Fruit fly (Drosophila melanogaster) whole organism, embryonic: ENCODE results near the gene CRAT.

Source experiments
- Abd-B ChIP-seq: fragments of 200-800 bp; sonication (Bioruptor generic); optimal IDR thresholded peaks from 2 replicates; lab custom pipeline; 2018; ENCODE audit warnings: missing biosample characterization, mild to moderate bottlenecking, missing genetic modification characterization, moderate library complexity
- Bdp1 ChIP-seq: fragments of 200-800 bp; sonication (Bioruptor generic); optimal IDR thresholded peaks from 3 replicates; lab custom pipeline; 2016; ENCODE audit warnings: missing biosample characterization, missing genetic modification characterization
- CG10959 ChIP-seq: fragments of 200-800 bp; sonication (Bioruptor generic); IDR thresholded peaks from 2 replicates; pipeline ENCODE4 v1.3.6; 2022; ENCODE audit warnings: missing biosample characterization, missing genetic modification characterization
- CG11247 ChIP-seq: fragments of 200-800 bp; sonication (Bioruptor generic); IDR thresholded peaks from 2 replicates; pipeline ENCODE4 v1.3.6; 2022; ENCODE audit warnings: missing biosample characterization, missing genetic modification characterization
- CG1647 ChIP-seq: fragments of 200-800 bp; sonication (Bioruptor generic); optimal IDR thresholded peaks from 3 replicates; lab custom pipeline; 2016; ENCODE audit warnings: missing biosample characterization, missing genetic modification characterization
- CG16779 ChIP-seq: fragments of 200-800 bp; sonication (Bioruptor generic); IDR thresholded peaks from 2 replicates; pipeline ENCODE4 v1.3.6; 2022; ENCODE audit warnings: missing biosample characterization, missing genetic modification characterization
- CG16813 ChIP-seq: fragments of 200-800 bp; sonication (Bioruptor generic); IDR thresholded peaks from 3 replicates; pipeline ENCODE4 v1.3.6; 2022; ENCODE audit warnings: missing biosample characterization, missing genetic modification characterization; ENCODE audit not compliant: partially characterized antibody
- CG16863 ChIP-seq: fragments of 200-800 bp; sonication (Bioruptor generic); optimal IDR thresholded peaks from 3 replicates; lab custom pipeline; 2016; ENCODE audit warnings: missing biosample characterization, missing genetic modification characterization
- CG17328 ChIP-seq: fragments of 200-800 bp; sonication (Bioruptor generic); IDR thresholded peaks from 2 replicates; pipeline ENCODE4 v1.3.6; 2022; ENCODE audit warnings: missing biosample characterization, missing genetic modification characterization
- CG17912 ChIP-seq: fragments of 200-800 bp; sonication (Bioruptor generic); optimal IDR thresholded peaks from 2 replicates; lab custom pipeline; 2018; ENCODE audit warnings: missing biosample characterization, mild to moderate bottlenecking, missing genetic modification characterization
- CG1832 ChIP-seq: fragments of 200-800 bp; sonication (Bioruptor generic); optimal IDR thresholded peaks from 2 replicates; lab custom pipeline; 2017; ENCODE audit warnings: missing biosample characterization, mild to moderate bottlenecking, missing genetic modification characterization, inconsistent platforms
- CG2678 ChIP-seq: fragments of 200-800 bp; sonication (Bioruptor generic); optimal IDR thresholded peaks from 3 replicates; lab custom pipeline; 2019; ENCODE audit warnings: missing biosample characterization, mild to moderate bottlenecking, missing genetic modification characterization, moderate library complexity
- CG2875 ChIP-seq: fragments of 200-800 bp; sonication (Bioruptor generic); optimal IDR thresholded peaks from 2 replicates; lab custom pipeline; 2017; ENCODE audit warnings: missing biosample characterization, mild to moderate bottlenecking, missing genetic modification characterization, missing genetic modification reagents
- CG3281 ChIP-seq: fragments of 200-800 bp; sonication (Bioruptor generic); optimal IDR thresholded peaks from 3 replicates; lab custom pipeline; 2017; ENCODE audit warnings: missing biosample characterization, mild to moderate bottlenecking, missing genetic modification characterization
- CG3838 ChIP-seq: fragments of 200-800 bp; sonication (Bioruptor generic); optimal IDR thresholded peaks from 3 replicates; lab custom pipeline; 2016; ENCODE audit warnings: missing biosample characterization, missing genetic modification characterization
- CG4328 ChIP-seq: fragments of 200-800 bp; sonication (Bioruptor generic); optimal IDR thresholded peaks from 3 replicates; lab custom pipeline; 2017; ENCODE audit warnings: missing biosample characterization, missing genetic modification reagents, missing genetic modification characterization
- CG6765 ChIP-seq: fragments of 200-800 bp; sonication (Bioruptor generic); optimal IDR thresholded peaks from 3 replicates; lab custom pipeline; 2017; ENCODE audit warnings: missing biosample characterization, mild to moderate bottlenecking, missing genetic modification characterization
- CG7963 ChIP-seq: fragments of 200-800 bp; sonication (Bioruptor generic); IDR thresholded peaks from 3 replicates; pipeline ENCODE4 v1.3.6; 2022; ENCODE audit warnings: missing biosample characterization, missing genetic modification characterization; ENCODE audit not compliant: partially characterized antibody
- CG9876 ChIP-seq: fragments of 200-800 bp; sonication (Bioruptor generic); optimal IDR thresholded peaks from 2 replicates; lab custom pipeline; 2016; ENCODE audit warnings: missing biosample characterization, missing genetic modification characterization
- CrebB ChIP-seq: fragments of 200-800 bp; sonication (Bioruptor generic); optimal IDR thresholded peaks from 3 replicates; lab custom pipeline; 2018; ENCODE audit warnings: missing biosample characterization, mild to moderate bottlenecking, missing genetic modification characterization
- D19A ChIP-seq: fragments of 200-800 bp; optimal IDR thresholded peaks from 3 replicates; lab custom pipeline; 2019; ENCODE audit warnings: missing biosample characterization, mild to moderate bottlenecking, missing genetic modification characterization, moderate library complexity
- HLH3B ChIP-seq: fragments of 200-800 bp; sonication (Bioruptor generic); IDR thresholded peaks from 2 replicates; pipeline ENCODE4 v1.3.6; 2022; ENCODE audit warnings: missing biosample characterization, missing genetic modification characterization
- MBD-R2 ChIP-seq: fragments of 200-800 bp; sonication (Bioruptor generic); IDR thresholded peaks from 2 replicates; pipeline ENCODE4 v1.3.6; 2022; ENCODE audit warnings: missing biosample characterization, missing genetic modification characterization
- NfI ChIP-seq: fragments of 200-800 bp; sonication (Bioruptor generic); optimal IDR thresholded peaks from 3 replicates; lab custom pipeline; 2018; ENCODE audit warnings: missing biosample characterization, mild to moderate bottlenecking, missing genetic modification characterization, moderate library complexity
- Oaz ChIP-seq: fragments of 200-800 bp; sonication (Bioruptor generic); IDR thresholded peaks from 2 replicates; pipeline ENCODE4 v1.3.6; 2022; ENCODE audit warnings: missing biosample characterization, missing genetic modification characterization
- Poxn ChIP-seq: fragments of 200-800 bp; sonication (Bioruptor generic); IDR thresholded peaks from 2 replicates; pipeline ENCODE4 v1.3.6; 2022; ENCODE audit warnings: missing biosample characterization, missing genetic modification characterization
- Ravus ChIP-seq: fragments of 200-800 bp; sonication (Bioruptor generic); IDR thresholded peaks from 2 replicates; pipeline ENCODE4 v1.3.6; 2022; ENCODE audit warnings: missing biosample characterization, missing genetic modification characterization
- Rfx ChIP-seq: fragments of 200-800 bp; sonication (Bioruptor generic); IDR thresholded peaks from 2 replicates; pipeline ENCODE4 v1.3.6; 2022; ENCODE audit warnings: missing biosample characterization, missing genetic modification characterization
- Spps ChIP-seq: fragments of 200-800 bp; sonication (Bioruptor generic); optimal IDR thresholded peaks from 2 replicates; lab custom pipeline; 2018; ENCODE audit warnings: missing biosample characterization, mild to moderate bottlenecking, missing genetic modification characterization
- Trl ChIP-seq, 3 experiments: fragments of >200 bp in 2 of 3; fragments of 200-800 bp in 1 of 3; sonication (Bioruptor generic) in 1 of 3; optimal IDR thresholded peaks; 2 replicates in 1 of 3; 3 replicates in 2 of 3; lab custom pipeline; 2016 to 2017; ENCODE audit warnings: missing biosample characterization in 1 of 3, missing genetic modification characterization in 1 of 3
- dm ChIP-seq: fragments of 200-800 bp; sonication (Bioruptor generic); optimal IDR thresholded peaks from 3 replicates; lab custom pipeline; 2016; ENCODE audit warnings: missing biosample characterization, missing genetic modification characterization
- gfzf ChIP-seq: fragments of 200-800 bp; sonication (Bioruptor generic); optimal IDR thresholded peaks from 2 replicates; lab custom pipeline; 2016; ENCODE audit warnings: missing biosample characterization, mild to moderate bottlenecking, missing genetic modification characterization, moderate library complexity
- gro ChIP-seq: fragments of 200-800 bp; sonication (Bioruptor generic); optimal IDR thresholded peaks from 2 replicates; lab custom pipeline; 2016; ENCODE audit warnings: missing biosample characterization, missing genetic modification characterization
- gsb ChIP-seq: fragments of 200-800 bp; sonication (Bioruptor generic); IDR thresholded peaks from 2 replicates; pipeline ENCODE4 v1.3.6; 2022; ENCODE audit warnings: missing biosample characterization, missing genetic modification characterization
- gt ChIP-seq: fragments of 200-800 bp; sonication (Bioruptor generic); IDR thresholded peaks from 2 replicates; pipeline ENCODE4 v1.3.6; 2022; ENCODE audit warnings: missing biosample characterization, missing genetic modification characterization
- hkb ChIP-seq, 2 experiments: fragments of 200-800 bp in 1 of 2; fragments of >200 bp in 1 of 2; sonication (Bioruptor generic) in 1 of 2; IDR thresholded peaks in 1 of 2; optimal IDR thresholded peaks in 1 of 2; 2 replicates each; pipeline versions ENCODE4 v1.3.6 to Lab custom; 2017 to 2022; ENCODE audit warnings: missing biosample characterization in 1 of 2, missing genetic modification characterization in 1 of 2
- jing ChIP-seq: fragments of 200-800 bp; sonication (Bioruptor generic); optimal IDR thresholded peaks from 2 replicates; lab custom pipeline; 2018; ENCODE audit warnings: missing biosample characterization, mild to moderate bottlenecking, missing genetic modification characterization
- lov ChIP-seq, 2 experiments: fragments of 200-800 bp in 1 of 2; fragments of >200 bp in 1 of 2; sonication (Bioruptor generic) in 1 of 2; IDR thresholded peaks in 1 of 2; optimal IDR thresholded peaks in 1 of 2; 2 replicates in 1 of 2; 3 replicates in 1 of 2; pipeline versions ENCODE4 v1.3.6 to Lab custom; 2017 to 2022; ENCODE audit warnings: missing biosample characterization in 1 of 2, missing genetic modification characterization in 1 of 2
- mirr ChIP-seq: fragments of 200-800 bp; sonication (Bioruptor generic); optimal IDR thresholded peaks from 3 replicates; lab custom pipeline; 2018; ENCODE audit warnings: missing biosample characterization, mild to moderate bottlenecking, missing genetic modification characterization
- org-1 ChIP-seq: fragments of 200-800 bp; sonication (Bioruptor generic); optimal IDR thresholded peaks from 2 replicates; lab custom pipeline; 2017; ENCODE audit warnings: missing biosample characterization, missing genetic modification characterization
- pb ChIP-seq: fragments of 200-800 bp; sonication (Bioruptor generic); optimal IDR thresholded peaks from 3 replicates; lab custom pipeline; 2016; ENCODE audit warnings: missing biosample characterization, missing genetic modification characterization
- peb ChIP-seq: fragments of 200-800 bp; sonication (Bioruptor generic); IDR thresholded peaks from 2 replicates; pipeline ENCODE4 v1.3.6; 2022; ENCODE audit warnings: missing biosample characterization, missing genetic modification characterization
- run ChIP-seq: fragments of 200-800 bp; sonication (Bioruptor generic); optimal IDR thresholded peaks from 3 replicates; lab custom pipeline; 2018; ENCODE audit warnings: missing biosample characterization, mild to moderate bottlenecking, missing genetic modification characterization
- sima ChIP-seq: fragments of 200-800 bp; sonication (Bioruptor generic); optimal IDR thresholded peaks from 2 replicates; lab custom pipeline; 2016; ENCODE audit warnings: missing biosample characterization, missing genetic modification characterization
- slbo ChIP-seq: fragments of 200-800 bp; sonication (Bioruptor generic); IDR thresholded peaks from 2 replicates; pipeline ENCODE4 v1.3.6; 2022; ENCODE audit warnings: missing biosample characterization, missing genetic modification characterization
- slp2 ChIP-seq: fragments of 200-800 bp; sonication (Bioruptor generic); optimal IDR thresholded peaks from 2 replicates; lab custom pipeline; 2016; ENCODE audit warnings: missing biosample characterization, missing genetic modification characterization
- unc-4 ChIP-seq: fragments of 200-800 bp; sonication (Bioruptor generic); IDR thresholded peaks from 2 replicates; pipeline ENCODE4 v1.3.6; 2022; ENCODE audit warnings: missing biosample characterization, missing genetic modification characterization; ENCODE audit not compliant: partially characterized antibody
- z ChIP-seq: fragments of 200-800 bp; sonication (Bioruptor generic); IDR thresholded peaks from 3 replicates; pipeline ENCODE4 v1.3.6; 2022; ENCODE audit warnings: missing biosample characterization, missing genetic modification characterization
- zen ChIP-seq: fragments of 200-800 bp; sonication (Bioruptor generic); optimal IDR thresholded peaks from 3 replicates; lab custom pipeline; 2018; ENCODE audit warnings: missing biosample characterization, mild to moderate bottlenecking, missing genetic modification characterization, moderate library complexity
- zf30C ChIP-seq: fragments of 200-800 bp; sonication (Bioruptor generic); optimal IDR thresholded peaks from 3 replicates; lab custom pipeline; 2018; ENCODE audit warnings: missing biosample characterization, mild to moderate bottlenecking, missing genetic modification characterization

Gene CRAT

dm6 chr3R:6404174-6404573, 28.3 kb upstream of the CRAT start (continued):
- TF ChIP-seq CG7963 (GFP tag; lab: Robert Waterston, UW) (no peak), unc-4 (GFP tag; lab: Robert Waterston, UW) (no peak), zen (tag; lab: Kevin White, UChicago) (peak; percentile 47), pb (GFP tag; lab: Kevin White, UChicago) (peak; percentile 29), CG11247 (GFP tag; lab: Robert Waterston, UW) (peak; percentile 85), CG2678 (tag; lab: Kevin White, UChicago) (peak; percentile 84), gfzf (no peak), Bdp1 (GFP tag; lab: Kevin White, UChicago) (peak; percentile 53), slp2 (peak; percentile 75), CG9876 (GFP tag; lab: Kevin White, UChicago) (no peak), z (GFP tag; lab: Robert Waterston, UW) (no peak), Abd-B (GFP tag; lab: Kevin White, UChicago) (peak; percentile 78), gsb (GFP tag; lab: Robert Waterston, UW) (peak; percentile 80), slbo (peak; percentile 93), gro (GFP tag; lab: Kevin White, UChicago) (peak; percentile 23), peb (GFP tag; lab: Robert Waterston, UW) (peak; percentile 37; the same call in 1 of the 2 replicates), gt (no peak), CG3281 (peak; percentile 77), NfI (GFP tag; lab: Kevin White, UChicago) (peak; percentile 64), CG17328 (peak; percentile 90), CG1647 (peak; percentile 45), CG17912 (GFP tag; lab: Kevin White, UChicago) (no peak), CG4328 (GFP tag; lab: Kevin White, UChicago) (peak; percentile 54), HLH3B (GFP tag; lab: Robert Waterston, UW) (peak; percentile 90), CG16779 (GFP tag; lab: Robert Waterston, UW) (no peak; the same call in 1 of the 2 replicates), run (peak; percentile 58), Spps (tag; lab: Kevin White, UChicago) (peak; percentile 66), dm (peak; percentile 23), CG10959 (GFP tag; lab: Robert Waterston, UW) (no peak; the same call in 1 of the 2 replicates), CG1832 (GFP tag; lab: Kevin White, UChicago) (no peak), jing (GFP tag; lab: Kevin White, UChicago) (peak; percentile 56), MBD-R2 (GFP tag; lab: Robert Waterston, UW) (no peak; the same call in 1 of the 2 replicates), CG2875 (GFP tag; lab: Kevin White, UChicago) (peak; percentile 65), Poxn (GFP tag; lab: Robert Waterston, UW) (peak; percentile 63), CG16813 (no peak), CG6765 (peak; percentile 63), sima (no peak), Ravus (peak; percentile 69), zf30C (GFP tag; lab: Kevin White, UChicago) (peak; percentile 63), org-1 (GFP tag; lab: Kevin White, UChicago) (peak; percentile 72), lov (optimal IDR thresholded peaks at IDR 0.05; lab: Kevin White, UChicago) (no peak), lov (GFP tag; IDR thresholded peaks at IDR 0.05; lab: Robert Waterston, UW) (peak; percentile 78; the same call in 1 of the 3 replicates), D19A (tag; lab: Kevin White, UChicago) (peak; percentile 71), Trl (optimal IDR thresholded peaks at IDR 0.05; lab: Kevin White, UChicago) (no peak), Trl (GFP tag; optimal IDR thresholded peaks at IDR 0.05; lab: Kevin White, UChicago) (peak; percentile 79), Rfx (peak; percentile 91), mirr (GFP tag; lab: Kevin White, UChicago) (no peak), Oaz (GFP tag; lab: Robert Waterston, UW) (peak; percentile 82), CG3838 (peak; percentile 51), CG16863 (GFP tag; lab: Kevin White, UChicago) (peak; percentile 69), CrebB (no peak), hkb (optimal IDR thresholded peaks at IDR 0.05; lab: Kevin White, UChicago) (no peak), hkb (GFP tag; IDR thresholded peaks at IDR 0.05; lab: Robert Waterston, UW) (peak; percentile 91)
